Worm (Caenorhabditis elegans): ENCODE measurements around the gene Y57A10A.27.
A peak's percentile ranks its signal among the peaks of the same experiment; 100 is the strongest.

Y57A10A.27 gene

ce11 chrII:12262567-12262966, 12.3 kb downstream of the Y57A10A.27 start:
- TF ChIP-seq hlh-17 (GFP tag; optimal IDR thresholded peaks at IDR 0.05; ENCODE audit: borderline replicate concordance), result no peak
- TF ChIP-seq mef-2 (tag; optimal IDR thresholded peaks at IDR 0.05), result no peak
- TF ChIP-seq sptf-1 (tag; optimal IDR thresholded peaks at IDR 0.05), result no peak
- TF ChIP-seq nhr-19 (GFP tag; conservative IDR thresholded peaks at IDR 0.05), result no peak
- TF ChIP-seq nhr-71 (tag; optimal IDR thresholded peaks at IDR 0.05), result peak; percentile 51
- TF ChIP-seq F16B12.6 (tag; optimal IDR thresholded peaks at IDR 0.05), result no peak
- no peak for TF ChIP-seq sup-37 (GFP tag; optimal IDR thresholded peaks at IDR 0.05)
- TF ChIP-seq snpc-4 (tag; optimal IDR thresholded peaks at IDR 0.05), result no peak
- peak; percentile 69 for TF ChIP-seq nhr-90 (tag; optimal IDR thresholded peaks at IDR 0.05; ENCODE audit: poor library complexity)
- TF ChIP-seq lin-35 (GFP tag; optimal IDR thresholded peaks at IDR 0.05), result peak; percentile 38 to 46
- no peak for TF ChIP-seq ceh-82 (tag; optimal IDR thresholded peaks at IDR 0.05)
- no peak for TF ChIP-seq nhr-28 (tag; optimal IDR thresholded peaks at IDR 0.05)
- peak; percentile 33 for TF ChIP-seq nhr-47 (tag; optimal IDR thresholded peaks at IDR 0.05)
- TF ChIP-seq egl-13 (tag; optimal IDR thresholded peaks at IDR 0.05), result no peak
- TF ChIP-seq mdl-1 (tag; optimal IDR thresholded peaks at IDR 0.05), result no peak
- TF ChIP-seq isw-1 (GFP tag; IDR thresholded peaks at IDR 0.05), result no peak
- TF ChIP-seq Y116A8C.19 (tag; optimal IDR thresholded peaks at IDR 0.05; ENCODE audit: borderline replicate concordance), result no peak
- peak in 1 of 2 experiments; percentile 20 for TF ChIP-seq egl-27 (tag; optimal IDR thresholded peaks at IDR 0.05)
- TF ChIP-seq vab-15 (tag; optimal IDR thresholded peaks at IDR 0.05), result no peak
- TF ChIP-seq grh-1 (GFP tag; IDR thresholded peaks at IDR 0.05), result peak; percentile 71
- no peak for TF ChIP-seq alr-1 (tag; optimal IDR thresholded peaks at IDR 0.05; ENCODE audit: borderline replicate concordance)
- TF ChIP-seq C16A3.4 (tag; optimal IDR thresholded peaks at IDR 0.05), result peak; percentile 32
- TF ChIP-seq nhr-85 (tag), result peak; percentile 95
- TF ChIP-seq nhr-20 (tag; optimal IDR thresholded peaks at IDR 0.05), result peak; percentile 56
- no peak for TF ChIP-seq unc-86 (tag; optimal IDR thresholded peaks at IDR 0.05)
- TF ChIP-seq snu-23 (GFP tag; optimal IDR thresholded peaks at IDR 0.05), result peak; percentile 37
- TF ChIP-seq lir-3 (tag; optimal IDR thresholded peaks at IDR 0.05; ENCODE audit: poor library complexity), result no peak
- peak in 4 of 6 experiments; percentile 19 to 56 (median 48) for TF ChIP-seq elt-3 (tag; optimal IDR thresholded peaks at IDR 0.05)
- TF ChIP-seq nhr-76 (tag; optimal IDR thresholded peaks at IDR 0.05), result no peak
- no peak for TF ChIP-seq aly-2 (tag; optimal IDR thresholded peaks at IDR 0.05)
- no peak for TF ChIP-seq ceh-8 (GFP tag; optimal IDR thresholded peaks at IDR 0.05)
- no peak for TF ChIP-seq C04F5.9 (tag; optimal IDR thresholded peaks at IDR 0.05)
- no peak for TF ChIP-seq ets-5 (GFP tag; IDR thresholded peaks at IDR 0.05)
- TF ChIP-seq irx-1 (tag; optimal IDR thresholded peaks at IDR 0.05), result no peak
- no peak for TF ChIP-seq ces-1 (GFP tag; optimal IDR thresholded peaks at IDR 0.05)
- TF ChIP-seq fkh-10 (GFP tag; optimal IDR thresholded peaks at IDR 0.05), result no peak
- no peak for TF ChIP-seq rnt-1 (tag; optimal IDR thresholded peaks at IDR 0.05)
- no peak for TF ChIP-seq unc-62 (GFP tag; optimal IDR thresholded peaks at IDR 0.05)
- TF ChIP-seq fkh-8 (tag; optimal IDR thresholded peaks at IDR 0.05), result no peak
- TF ChIP-seq efl-3 (GFP tag; optimal IDR thresholded peaks at IDR 0.05), result no peak
- no peak for TF ChIP-seq unc-98 (GFP tag; IDR thresholded peaks at IDR 0.05)
- no peak for TF ChIP-seq nhr-12 (tag; optimal IDR thresholded peaks at IDR 0.05)
- TF ChIP-seq xbp-1 (tag; optimal IDR thresholded peaks at IDR 0.05), result peak; percentile 12
- no peak for TF ChIP-seq dsc-1 (tag; optimal IDR thresholded peaks at IDR 0.05)
- TF ChIP-seq blmp-1 (tag; optimal IDR thresholded peaks at IDR 0.05), result peak; percentile 77
- TF ChIP-seq ama-1 (optimal IDR thresholded peaks at IDR 0.05), result no peak
- TF ChIP-seq lin-14 (GFP tag; optimal IDR thresholded peaks at IDR 0.05), result peak; percentile 75
- TF ChIP-seq ceh-63 (GFP tag; optimal IDR thresholded peaks at IDR 0.05), result no peak
- TF ChIP-seq skn-1 (tag; optimal IDR thresholded peaks at IDR 0.05), result no peak
- no peak for TF ChIP-seq ztf-4 (tag; optimal IDR thresholded peaks at IDR 0.05)
- peak; percentile 3 for TF ChIP-seq mep-1 (tag; optimal IDR thresholded peaks at IDR 0.05)
- peak in 1 of 2 experiments; percentile 20 for TF ChIP-seq lsy-2 (tag; optimal IDR thresholded peaks at IDR 0.05)
- no peak for TF ChIP-seq zag-1 (tag; optimal IDR thresholded peaks at IDR 0.05)
- no peak for TF ChIP-seq unc-130 (tag; optimal IDR thresholded peaks at IDR 0.05)
